Worm (Caenorhabditis elegans) whole organism, young adult: ENCODE results near the gene H20E11.1.

Source experiments
- Y53G8AR.9 ChIP-seq: fragments of 200-800 bp; sonication (Bioruptor generic); conservative IDR thresholded peaks from 2 replicates; pipeline ENCODE4 v1.3.6; 2022; ENCODE audit warnings: missing genetic modification reagents, missing genetic modification characterization, missing compliant biosample characterization
- lin-26 ChIP-seq: fragments of 200-800 bp; sonication (Bioruptor generic); IDR thresholded peaks from 2 replicates; pipeline ENCODE4 v1.3.6; 2022; ENCODE audit warnings: missing genetic modification reagents, missing genetic modification characterization, missing compliant biosample characterization
- lin-35 ChIP-seq, 3 experiments: fragments of 150-350 bp in 2 of 3; sonication (generic microtip) in 1 of 3; optimal IDR thresholded peaks; 2 replicates each; lab custom pipeline; 2014 to 2018; ENCODE audit warnings: missing biosample characterization in 3 of 3, missing genetic modification characterization in 3 of 3, missing genetic modification reagents in 3 of 3
- nhr-90 ChIP-seq: sonication (generic microtip); optimal IDR thresholded peaks from 2 replicates; lab custom pipeline; 2016; ENCODE audit warnings: missing genotype, mild to moderate bottlenecking, missing genetic modification characterization, missing compliant biosample characterization
- tlf-1 ChIP-seq: fragments of 200-800 bp; sonication (Bioruptor generic); optimal IDR thresholded peaks from 2 replicates; lab custom pipeline; 2018; ENCODE audit warnings: mild to moderate bottlenecking, missing genetic modification characterization, missing compliant biosample characterization
- unc-62 ChIP-seq: fragments of 150-350 bp; optimal IDR thresholded peaks from 2 replicates; lab custom pipeline; 2014; ENCODE audit warnings: missing biosample characterization, missing genetic modification reagents, missing genetic modification characterization
- ztf-28 ChIP-seq: fragments of 200-800 bp; sonication (Bioruptor generic); IDR thresholded peaks from 2 replicates; pipeline ENCODE4 v1.3.6; 2022; ENCODE audit warnings: missing genetic modification reagents, missing genetic modification characterization, missing compliant biosample characterization

DNA sequence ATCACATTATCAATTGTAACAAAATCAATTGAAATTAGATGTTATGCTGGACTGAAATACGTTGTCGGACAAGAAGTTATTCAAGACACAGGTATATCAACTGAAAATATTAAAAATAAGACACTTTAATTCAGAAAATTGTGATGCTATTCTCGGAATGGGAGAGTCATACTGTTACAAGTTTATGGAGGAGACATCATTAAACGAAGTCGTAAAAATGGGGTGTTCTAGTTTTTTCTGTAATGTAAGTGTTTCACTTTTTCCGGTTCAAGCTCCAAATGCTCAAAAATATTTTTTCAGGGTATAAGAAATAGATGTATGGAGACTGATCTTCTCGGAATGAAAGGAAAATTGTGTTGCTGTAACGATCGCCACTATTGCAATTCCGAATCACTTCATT lies 25.1 kb upstream of the H20E11.1 start, which contains the start of gene C17H12.37:
- no peak for TF ChIP-seq nhr-90 (tag; lab: Kevin White, UChicago)
- no peak for TF ChIP-seq Y53G8AR.9 (GFP tag; lab: Robert Waterston, UW)
- TF ChIP-seq ztf-28 (GFP tag; lab: Robert Waterston, UW): no peak
- no peak for TF ChIP-seq lin-26
- no peak for TF ChIP-seq unc-62
- TF ChIP-seq lin-35 (GFP tag; optimal IDR thresholded peaks at IDR 0.05; lab: Kevin White, UChicago): no peak
- no peak for TF ChIP-seq tlf-1 (GFP tag; lab: Kevin White, UChicago)
